Fruit fly (Drosophila melanogaster) whole organism, embryonic: ENCODE results near the gene ClC-c.
A peak's percentile ranks its signal among the peaks of the same experiment; 100 is the strongest.

ENCODE experiments used
- Blimp-1 ChIP-seq: fragments of 200-800 bp; sonication (Bioruptor generic); optimal IDR thresholded peaks from 3 replicates; lab custom pipeline; 2018; ENCODE audit warnings: missing biosample characterization, missing genetic modification characterization, mild to moderate bottlenecking, moderate library complexity, missing genetic modification reagents
- CG10209 ChIP-seq: fragments of 200-800 bp; sonication (Bioruptor generic); optimal IDR thresholded peaks from 3 replicates; lab custom pipeline; 2017; ENCODE audit warnings: missing biosample characterization, mild to moderate bottlenecking, missing genetic modification characterization, missing genetic modification reagents
- CG1024 ChIP-seq: fragments of 200-800 bp; sonication (Bioruptor generic); IDR thresholded peaks from 2 replicates; pipeline ENCODE4 v1.3.6; 2022; ENCODE audit warnings: missing biosample characterization, missing genetic modification characterization
- CG10274 ChIP-seq: fragments of 200-800 bp; sonication (Bioruptor generic); optimal IDR thresholded peaks from 3 replicates; lab custom pipeline; 2017; ENCODE audit warnings: missing biosample characterization, mild to moderate bottlenecking, missing genetic modification characterization
- CG12236 ChIP-seq: fragments of 200-800 bp; sonication (Bioruptor generic); optimal IDR thresholded peaks from 2 replicates; lab custom pipeline; 2016; ENCODE audit warnings: missing biosample characterization, missing genetic modification characterization
- CG12659 ChIP-seq: fragments of 200-800 bp; sonication (Bioruptor generic); optimal IDR thresholded peaks from 3 replicates; lab custom pipeline; 2017; ENCODE audit warnings: mild to moderate bottlenecking, missing biosample characterization, missing genetic modification reagents, missing genetic modification characterization
- CG12744 ChIP-seq: fragments of 200-800 bp; sonication (Bioruptor generic); optimal IDR thresholded peaks from 2 replicates; lab custom pipeline; 2016; ENCODE audit warnings: missing biosample characterization, missing genetic modification characterization
- CG13424 ChIP-seq: fragments of 200-800 bp; sonication (Bioruptor generic); optimal IDR thresholded peaks from 2 replicates; lab custom pipeline; 2019; ENCODE audit warnings: missing biosample characterization, mild to moderate bottlenecking, missing genetic modification characterization, moderate library complexity
- CG14965 ChIP-seq: fragments of 200-800 bp; sonication (Bioruptor generic); optimal IDR thresholded peaks from 2 replicates; lab custom pipeline; 2016; ENCODE audit warnings: missing biosample characterization, missing genetic modification characterization, borderline replicate concordance
- CG1529 ChIP-seq: fragments of 200-800 bp; sonication (Bioruptor generic); optimal IDR thresholded peaks from 3 replicates; lab custom pipeline; 2018; ENCODE audit warnings: missing biosample characterization, missing genetic modification characterization
- CG16813 ChIP-seq: fragments of 200-800 bp; sonication (Bioruptor generic); IDR thresholded peaks from 3 replicates; pipeline ENCODE4 v1.3.6; 2022; ENCODE audit warnings: missing biosample characterization, missing genetic modification characterization; ENCODE audit not compliant: partially characterized antibody
- CG16815 ChIP-seq: fragments of 200-800 bp; sonication (Bioruptor generic); optimal IDR thresholded peaks from 3 replicates; lab custom pipeline; 2017; ENCODE audit warnings: missing biosample characterization, mild to moderate bottlenecking, missing genetic modification characterization
- CG18262 ChIP-seq: fragments of 200-800 bp; optimal IDR thresholded peaks from 3 replicates; lab custom pipeline; 2019; ENCODE audit warnings: missing biosample characterization, mild to moderate bottlenecking, missing genetic modification characterization, moderate library complexity
- CG18599 ChIP-seq: fragments of 200-800 bp; sonication (Bioruptor generic); optimal IDR thresholded peaks from 3 replicates; lab custom pipeline; 2017; ENCODE audit warnings: missing biosample characterization, missing genetic modification characterization, mild to moderate bottlenecking, moderate library complexity, missing genetic modification reagents
- CG30403 ChIP-seq: fragments of 200-800 bp; sonication (Bioruptor generic); optimal IDR thresholded peaks from 3 replicates; lab custom pipeline; 2016; ENCODE audit warnings: missing biosample characterization, missing genetic modification characterization
- CG3726 ChIP-seq: fragments of 200-800 bp; sonication (Bioruptor generic); IDR thresholded peaks from 3 replicates; pipeline ENCODE4, ENCODE4 v1.3.6; 2022; ENCODE audit warnings: missing biosample characterization, missing genetic modification characterization
- CG4617 ChIP-seq: fragments of 200-800 bp; sonication (Bioruptor generic); optimal IDR thresholded peaks from 3 replicates; lab custom pipeline; 2016; ENCODE audit warnings: missing biosample characterization, missing genetic modification characterization, borderline replicate concordance
- CG6175 ChIP-seq: fragments of 200-800 bp; sonication (Bioruptor generic); IDR thresholded peaks from 3 replicates; pipeline ENCODE4 v1.3.6; 2022; ENCODE audit warnings: missing biosample characterization, missing genetic modification characterization
- CG6689 ChIP-seq: fragments of 200-800 bp; sonication (Bioruptor generic); IDR thresholded peaks from 2 replicates; pipeline ENCODE4 v1.3.6; 2022; ENCODE audit warnings: missing biosample characterization, missing genetic modification characterization
- CG9727 ChIP-seq: fragments of 200-800 bp; sonication (Bioruptor generic); optimal IDR thresholded peaks from 3 replicates; lab custom pipeline; 2017; ENCODE audit warnings: missing biosample characterization, mild to moderate bottlenecking, missing genetic modification characterization
- D19A ChIP-seq: fragments of 200-800 bp; optimal IDR thresholded peaks from 3 replicates; lab custom pipeline; 2019; ENCODE audit warnings: missing biosample characterization, mild to moderate bottlenecking, missing genetic modification characterization, moderate library complexity
- Fer1 ChIP-seq: fragments of 200-800 bp; sonication (Bioruptor generic); optimal IDR thresholded peaks from 2 replicates; lab custom pipeline; 2017; ENCODE audit warnings: missing biosample characterization, mild to moderate bottlenecking, missing genetic modification characterization
- Fer3 ChIP-seq: fragments of 200-800 bp; sonication (Bioruptor generic); optimal IDR thresholded peaks from 2 replicates; lab custom pipeline; 2018; ENCODE audit warnings: missing biosample characterization, mild to moderate bottlenecking, missing genetic modification characterization, moderate library complexity
- Hsf ChIP-seq: fragments of 200-800 bp; sonication (Bioruptor generic); optimal IDR thresholded peaks from 3 replicates; lab custom pipeline; 2016; ENCODE audit warnings: missing biosample characterization, missing genetic modification characterization
- NC2β ChIP-seq: fragments of 200-800 bp; sonication (Bioruptor generic); optimal IDR thresholded peaks from 2 replicates; lab custom pipeline; 2016; ENCODE audit warnings: missing biosample characterization, missing genetic modification characterization
- NfI ChIP-seq: fragments of 200-800 bp; sonication (Bioruptor generic); optimal IDR thresholded peaks from 3 replicates; lab custom pipeline; 2018; ENCODE audit warnings: missing biosample characterization, mild to moderate bottlenecking, missing genetic modification characterization, moderate library complexity
- Sox100B ChIP-seq: fragments of 200-800 bp; sonication (Bioruptor generic); optimal IDR thresholded peaks from 3 replicates; lab custom pipeline; 2018; ENCODE audit warnings: missing biosample characterization, mild to moderate bottlenecking, missing genetic modification characterization
- Sry-β ChIP-seq: fragments of 200-800 bp; sonication (Bioruptor generic); optimal IDR thresholded peaks from 2 replicates; lab custom pipeline; 2018; ENCODE audit warnings: missing biosample characterization, mild to moderate bottlenecking, missing genetic modification characterization, moderate library complexity
- Ssrp ChIP-seq: fragments of 200-800 bp; sonication (Bioruptor generic); optimal IDR thresholded peaks from 2 replicates; lab custom pipeline; 2018; ENCODE audit warnings: missing biosample characterization, mild to moderate bottlenecking, missing genetic modification characterization, moderate library complexity
- az2 ChIP-seq: fragments of 200-800 bp; sonication (Bioruptor generic); optimal IDR thresholded peaks from 3 replicates; lab custom pipeline; 2016; ENCODE audit warnings: missing biosample characterization, missing genetic modification characterization
- bab2 ChIP-seq: fragments of 200-800 bp; sonication (Bioruptor generic); optimal IDR thresholded peaks from 2 replicates; lab custom pipeline; 2016; ENCODE audit warnings: missing biosample characterization, missing genetic modification characterization
- bsh ChIP-seq, 2 experiments: fragments of 200-800 bp; sonication (Bioruptor generic); optimal IDR thresholded peaks; 2 replicates each; lab custom pipeline; 2017 to 2018; ENCODE audit warnings: mild to moderate bottlenecking in 2 of 2, missing biosample characterization in 2 of 2, missing genetic modification characterization in 2 of 2, moderate library complexity in 1 of 2
- gsb-n ChIP-seq: fragments of 200-800 bp; sonication (Bioruptor generic); optimal IDR thresholded peaks from 3 replicates; lab custom pipeline; 2018; ENCODE audit warnings: missing biosample characterization, mild to moderate bottlenecking, missing genetic modification characterization
- ham ChIP-seq: fragments of 200-800 bp; sonication (Bioruptor generic); IDR thresholded peaks from 2 replicates; pipeline ENCODE4 v1.3.6; 2022; ENCODE audit warnings: missing biosample characterization, missing genetic modification characterization
- lab ChIP-seq: fragments of 200-800 bp; sonication (Bioruptor generic); optimal IDR thresholded peaks from 3 replicates; lab custom pipeline; 2017; ENCODE audit warnings: missing biosample characterization, missing genetic modification characterization, mild to moderate bottlenecking, moderate library complexity, missing genetic modification reagents
- psq ChIP-seq: fragments of 200-800 bp; sonication (Bioruptor generic); optimal IDR thresholded peaks from 2 replicates; lab custom pipeline; 2017; ENCODE audit warnings: missing biosample characterization, missing genetic modification characterization
- ro ChIP-seq: fragments of 200-800 bp; sonication (Bioruptor generic); IDR thresholded peaks from 2 replicates; pipeline ENCODE4 v1.3.6; 2022; ENCODE audit warnings: missing biosample characterization, missing genetic modification characterization
- sima ChIP-seq: fragments of 200-800 bp; sonication (Bioruptor generic); optimal IDR thresholded peaks from 2 replicates; lab custom pipeline; 2016; ENCODE audit warnings: missing biosample characterization, missing genetic modification characterization
- tio ChIP-seq: fragments of 200-800 bp; sonication (Bioruptor generic); optimal IDR thresholded peaks from 2 replicates; lab custom pipeline; 2017; ENCODE audit warnings: missing biosample characterization, missing genetic modification characterization, inconsistent platforms
- tna ChIP-seq: fragments of 200-800 bp; sonication (Bioruptor generic); IDR thresholded peaks from 2 replicates; pipeline ENCODE4 v1.3.6; 2022; ENCODE audit warnings: missing biosample characterization, missing genetic modification characterization; ENCODE audit not compliant: partially characterized antibody
- vnd ChIP-seq: fragments of 200-800 bp; sonication (Bioruptor generic); IDR thresholded peaks from 3 replicates; pipeline ENCODE4 v1.3.6; 2022; ENCODE audit warnings: missing biosample characterization, missing genetic modification characterization; ENCODE audit not compliant: partially characterized antibody

ClC-c gene

DNA sequence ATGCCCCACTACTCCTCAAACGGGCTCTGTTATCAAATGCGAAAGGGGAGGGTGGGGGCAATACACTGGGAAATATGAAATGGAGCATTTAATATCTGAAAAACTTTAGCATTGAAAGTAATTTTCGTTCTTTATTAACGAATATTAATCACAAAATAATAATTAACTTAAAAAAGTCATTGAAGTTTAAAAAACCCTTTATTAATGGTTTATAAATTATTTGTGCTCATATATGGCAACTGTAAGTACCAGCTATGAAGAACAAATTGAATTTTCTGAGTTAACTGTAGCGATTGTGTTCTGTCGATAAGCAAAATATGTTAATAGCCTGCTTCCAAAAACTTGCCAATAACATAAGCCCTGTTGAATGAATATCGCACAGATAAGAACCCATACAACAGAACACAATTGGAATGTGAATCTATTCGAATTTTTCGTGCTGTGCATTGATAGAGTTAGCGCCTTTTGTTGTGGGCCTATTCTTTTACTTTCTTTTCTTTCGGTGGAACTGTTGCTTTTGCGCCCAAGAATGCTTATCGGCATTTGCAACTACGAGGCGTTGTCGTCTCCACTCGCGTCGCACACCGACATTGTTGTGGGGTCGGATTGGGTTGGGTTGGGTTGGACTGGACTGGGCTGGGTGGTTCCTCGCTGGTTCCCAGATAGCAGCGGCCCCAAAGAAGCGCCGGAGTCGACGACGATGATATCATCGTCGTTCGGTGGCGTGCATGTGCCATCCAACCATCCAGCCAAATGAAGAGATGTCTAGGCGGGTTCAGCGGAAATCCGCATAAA lies 29.3 kb upstream of the ClC-c start (continued):
- TF ChIP-seq az2 (peak; percentile 51), CG16813 (GFP tag; lab: Robert Waterston, UW) (no peak), Fer1 (GFP tag; lab: Kevin White, UChicago) (peak; percentile 26), Fer3 (tag; lab: Kevin White, UChicago) (peak; percentile 16), NC2β (GFP tag; lab: Kevin White, UChicago) (no peak), lab (peak; percentile 50), tio (GFP tag; lab: Kevin White, UChicago) (peak; percentile 65), Blimp-1 (GFP tag; lab: Kevin White, UChicago) (peak; percentile 64), tna (GFP tag; lab: Robert Waterston, UW) (no peak), CG3726 (0 out of 3 replicates have a peak, but pooled peaks have one; percentile 28), gsb-n (tag; lab: Kevin White, UChicago) (no peak), Sry-β (GFP tag; lab: Kevin White, UChicago) (no peak), vnd (GFP tag; lab: Robert Waterston, UW) (no peak), CG14965 (GFP tag; lab: Kevin White, UChicago) (no peak), D19A (tag; lab: Kevin White, UChicago) (no peak), CG1529 (peak; percentile 28), CG12744 (GFP tag; lab: Kevin White, UChicago) (no peak), CG18599 (peak; percentile 42), CG4617 (GFP tag; lab: Kevin White, UChicago) (no peak), CG9727 (peak; percentile 76), CG10209 (peak; percentile 53), psq (GFP tag; lab: Kevin White, UChicago) (peak; percentile 9), CG6689 (peak; percentile 53; the same call in 1 of the 2 replicates), CG30403 (peak; percentile 72), Hsf (peak; percentile 44), ham (GFP tag; lab: Robert Waterston, UW) (0 out of 2 replicates have a peak, but pooled peaks have one; percentile 19), CG16815 (GFP tag; lab: Kevin White, UChicago) (peak; percentile 29), NfI (peak; percentile 37), CG12659 (GFP tag; lab: Kevin White, UChicago) (peak; percentile 70), Ssrp (tag; lab: Kevin White, UChicago) (peak; percentile 52), bab2 (GFP tag; lab: Kevin White, UChicago) (peak; percentile 27), CG1024 (GFP tag; lab: Robert Waterston, UW) (no peak), sima (GFP tag; lab: Kevin White, UChicago) (no peak), CG6175 (GFP tag; lab: Robert Waterston, UW) (peak; percentile 68; the same call in 1 of the 3 replicates), ro (no peak), CG10274 (peak; percentile 46), CG18262 (tag; lab: Kevin White, UChicago) (peak; percentile 79), Sox100B (peak; percentile 74), CG12236 (GFP tag; lab: Kevin White, UChicago) (no peak), CG13424 (tag; lab: Kevin White, UChicago) (peak; percentile 56), bsh (GFP tag; optimal IDR thresholded peaks at IDR 0.05; lab: Kevin White, UChicago) (peak in 1 of 2 experiments; percentile 51)
